Fruit fly (Drosophila melanogaster) whole organism, embryonic: ENCODE results near the gene CG9586.

ENCODE experiments used
- Atf-2 ChIP-seq: fragments of 200-800 bp; sonication (Bioruptor generic); optimal IDR thresholded peaks from 2 replicates; lab custom pipeline; 2016; ENCODE audit warnings: missing biosample characterization, missing genetic modification characterization
- Atf3 ChIP-seq: fragments of 200-800 bp; sonication (Bioruptor generic); optimal IDR thresholded peaks from 3 replicates; lab custom pipeline; 2016; ENCODE audit warnings: missing biosample characterization, missing genetic modification characterization
- CG10366 ChIP-seq: fragments of 200-800 bp; sonication (Bioruptor generic); IDR thresholded peaks from 2 replicates; pipeline ENCODE4 v1.3.6; 2022; ENCODE audit warnings: missing biosample characterization, missing genetic modification characterization
- CG12391 ChIP-seq: fragments of 200-800 bp; sonication (Bioruptor generic); optimal IDR thresholded peaks from 3 replicates; lab custom pipeline; 2018; ENCODE audit warnings: missing biosample characterization, mild to moderate bottlenecking, missing genetic modification characterization, moderate library complexity
- CG14860 ChIP-seq: fragments of 200-800 bp; sonication (Bioruptor generic); IDR thresholded peaks from 3 replicates; pipeline ENCODE4 v1.3.6; 2022; ENCODE audit warnings: missing biosample characterization, missing genetic modification characterization; ENCODE audit not compliant: partially characterized antibody
- CG15479 ChIP-seq: fragments of 200-800 bp; sonication (Bioruptor generic); optimal IDR thresholded peaks from 3 replicates; lab custom pipeline; 2019; ENCODE audit warnings: missing biosample characterization, mild to moderate bottlenecking, missing genetic modification characterization, moderate library complexity
- CG18011 ChIP-seq: fragments of 200-800 bp; sonication (Bioruptor generic); optimal IDR thresholded peaks from 2 replicates; lab custom pipeline; 2017; ENCODE audit warnings: missing biosample characterization, missing genetic modification characterization, mild to moderate bottlenecking, moderate library complexity, missing genotype
- CG3281 ChIP-seq: fragments of 200-800 bp; sonication (Bioruptor generic); optimal IDR thresholded peaks from 3 replicates; lab custom pipeline; 2017; ENCODE audit warnings: missing biosample characterization, mild to moderate bottlenecking, missing genetic modification characterization
- CG3407 ChIP-seq: fragments of 200-800 bp; sonication (Bioruptor generic); optimal IDR thresholded peaks from 2 replicates; lab custom pipeline; 2018; ENCODE audit warnings: missing biosample characterization, mild to moderate bottlenecking, missing genetic modification characterization
- CG3726 ChIP-seq: fragments of 200-800 bp; sonication (Bioruptor generic); IDR thresholded peaks from 3 replicates; pipeline ENCODE4, ENCODE4 v1.3.6; 2022; ENCODE audit warnings: missing biosample characterization, missing genetic modification characterization
- CG4282 ChIP-seq: fragments of 200-800 bp; sonication (Bioruptor generic); optimal IDR thresholded peaks from 2 replicates; lab custom pipeline; 2016; ENCODE audit warnings: missing biosample characterization, missing genetic modification characterization
- CG6689 ChIP-seq: fragments of 200-800 bp; sonication (Bioruptor generic); IDR thresholded peaks from 2 replicates; pipeline ENCODE4 v1.3.6; 2022; ENCODE audit warnings: missing biosample characterization, missing genetic modification characterization
- CG8281 ChIP-seq: fragments of 200-800 bp; sonication (Bioruptor generic); optimal IDR thresholded peaks from 2 replicates; lab custom pipeline; 2018; ENCODE audit warnings: missing biosample characterization, mild to moderate bottlenecking, missing genetic modification characterization, moderate library complexity
- D ChIP-seq, 2 experiments: fragments of 200-800 bp in 1 of 2; fragments of >200 bp in 1 of 2; sonication (Bioruptor generic) in 1 of 2; optimal IDR thresholded peaks; 2 replicates in 1 of 2; 3 replicates in 1 of 2; lab custom pipeline; 2017; ENCODE audit warnings: mild to moderate bottlenecking in 1 of 2, missing biosample characterization in 1 of 2, missing genetic modification characterization in 1 of 2, missing genetic modification reagents in 1 of 2
- Ets65A ChIP-seq: fragments of 200-800 bp; sonication (Bioruptor generic); peaks from one replicate; lab custom pipeline; 2016; ENCODE audit warnings: missing biosample characterization, missing genetic modification characterization
- Med ChIP-seq: fragments of 200-800 bp; sonication (Bioruptor generic); peaks from one replicate; lab custom pipeline; 2016; ENCODE audit warnings: missing biosample characterization, missing genetic modification characterization, mild to moderate bottlenecking, inconsistent platforms, moderate library complexity
- Nf-YA ChIP-seq: fragments of 200-800 bp; sonication (Bioruptor generic); IDR thresholded peaks from 2 replicates; pipeline ENCODE4 v1.3.6; 2022; ENCODE audit warnings: missing biosample characterization, missing genetic modification characterization
- Poxn ChIP-seq: fragments of 200-800 bp; sonication (Bioruptor generic); IDR thresholded peaks from 2 replicates; pipeline ENCODE4 v1.3.6; 2022; ENCODE audit warnings: missing biosample characterization, missing genetic modification characterization
- Spps ChIP-seq: fragments of 200-800 bp; sonication (Bioruptor generic); optimal IDR thresholded peaks from 2 replicates; lab custom pipeline; 2018; ENCODE audit warnings: missing biosample characterization, mild to moderate bottlenecking, missing genetic modification characterization
- TFAM ChIP-seq: fragments of 200-800 bp; sonication (Bioruptor generic); optimal IDR thresholded peaks from 2 replicates; lab custom pipeline; 2017; ENCODE audit warnings: missing biosample characterization, missing genetic modification characterization, inconsistent platforms
- ato ChIP-seq: fragments of 200-800 bp; sonication (Bioruptor generic); IDR thresholded peaks from 2 replicates; pipeline ENCODE4 v1.3.6; 2022; ENCODE audit warnings: missing biosample characterization, missing genetic modification characterization; ENCODE audit not compliant: partially characterized antibody
- chm ChIP-seq: fragments of 200-800 bp; sonication (Bioruptor generic); IDR thresholded peaks from 2 replicates; pipeline ENCODE4 v1.3.6; 2022; ENCODE audit warnings: missing biosample characterization, missing genetic modification characterization
- en ChIP-seq: fragments of 200-800 bp; sonication (Bioruptor generic); optimal IDR thresholded peaks from 2 replicates; lab custom pipeline; 2016; ENCODE audit warnings: missing biosample characterization, missing genetic modification characterization
- fru ChIP-seq: fragments of >200 bp; optimal IDR thresholded peaks from 2 replicates; lab custom pipeline; 2017
- gce ChIP-seq: fragments of 200-800 bp; sonication (Bioruptor generic); IDR thresholded peaks from 3 replicates; pipeline ENCODE4 v1.3.6; 2022; ENCODE audit warnings: missing biosample characterization, missing genetic modification characterization
- hb ChIP-seq: fragments of 200-800 bp; sonication (Bioruptor generic); IDR thresholded peaks from 3 replicates; pipeline ENCODE4 v1.3.6; 2022; ENCODE audit warnings: missing biosample characterization, missing genetic modification characterization; ENCODE audit not compliant: partially characterized antibody
- kay ChIP-seq: fragments of 200-800 bp; sonication (Bioruptor generic); optimal IDR thresholded peaks from 2 replicates; lab custom pipeline; 2016; ENCODE audit warnings: missing biosample characterization, missing genetic modification characterization
- kni ChIP-seq: fragments of 200-800 bp; sonication (Bioruptor generic); optimal IDR thresholded peaks from 3 replicates; lab custom pipeline; 2017; ENCODE audit warnings: mild to moderate bottlenecking, missing biosample characterization, missing genetic modification reagents, missing genetic modification characterization
- mam ChIP-seq: fragments of 200-800 bp; sonication (Bioruptor generic); optimal IDR thresholded peaks from 3 replicates; lab custom pipeline; 2016; ENCODE audit warnings: missing biosample characterization, missing genetic modification characterization
- nom ChIP-seq: fragments of 200-800 bp; sonication (Bioruptor generic); optimal IDR thresholded peaks from 2 replicates; lab custom pipeline; 2017; ENCODE audit warnings: missing biosample characterization, missing genetic modification characterization, mild to moderate bottlenecking, moderate library complexity, missing genetic modification reagents
- org-1 ChIP-seq: fragments of 200-800 bp; sonication (Bioruptor generic); optimal IDR thresholded peaks from 2 replicates; lab custom pipeline; 2017; ENCODE audit warnings: missing biosample characterization, missing genetic modification characterization
- pros ChIP-seq: fragments of 200-800 bp; sonication (Bioruptor generic); optimal IDR thresholded peaks from 3 replicates; lab custom pipeline; 2019; ENCODE audit warnings: missing biosample characterization, mild to moderate bottlenecking, missing genetic modification characterization, moderate library complexity
- psq ChIP-seq: fragments of 200-800 bp; sonication (Bioruptor generic); optimal IDR thresholded peaks from 2 replicates; lab custom pipeline; 2017; ENCODE audit warnings: missing biosample characterization, missing genetic modification characterization
- ranshi ChIP-seq: fragments of 200-800 bp; sonication (Bioruptor generic); IDR thresholded peaks from 2 replicates; pipeline ENCODE4 v1.3.6; 2022; ENCODE audit warnings: missing biosample characterization, missing genetic modification characterization
- slbo ChIP-seq: fragments of 200-800 bp; sonication (Bioruptor generic); IDR thresholded peaks from 2 replicates; pipeline ENCODE4 v1.3.6; 2022; ENCODE audit warnings: missing biosample characterization, missing genetic modification characterization
- tll ChIP-seq, 2 experiments: fragments of 200-800 bp in 1 of 2; fragments of >200 bp in 1 of 2; sonication (Bioruptor generic) in 1 of 2; optimal IDR thresholded peaks; 2 replicates each; lab custom pipeline; 2017 to 2019; ENCODE audit warnings: missing biosample characterization in 2 of 2, missing genetic modification characterization in 2 of 2, mild to moderate bottlenecking in 1 of 2, moderate library complexity in 1 of 2
- twi ChIP-seq: fragments of 200-800 bp; optimal IDR thresholded peaks from 2 replicates; lab custom pipeline; 2019; ENCODE audit warnings: missing biosample characterization, mild to moderate bottlenecking, missing genetic modification characterization, moderate library complexity
- vnd ChIP-seq: fragments of 200-800 bp; sonication (Bioruptor generic); IDR thresholded peaks from 3 replicates; pipeline ENCODE4 v1.3.6; 2022; ENCODE audit warnings: missing biosample characterization, missing genetic modification characterization; ENCODE audit not compliant: partially characterized antibody
- zen ChIP-seq: fragments of 200-800 bp; sonication (Bioruptor generic); optimal IDR thresholded peaks from 3 replicates; lab custom pipeline; 2018; ENCODE audit warnings: missing biosample characterization, mild to moderate bottlenecking, missing genetic modification characterization, moderate library complexity
- zf30C ChIP-seq: fragments of 200-800 bp; sonication (Bioruptor generic); optimal IDR thresholded peaks from 3 replicates; lab custom pipeline; 2018; ENCODE audit warnings: missing biosample characterization, mild to moderate bottlenecking, missing genetic modification characterization

The CG9586 gene

DNA sequence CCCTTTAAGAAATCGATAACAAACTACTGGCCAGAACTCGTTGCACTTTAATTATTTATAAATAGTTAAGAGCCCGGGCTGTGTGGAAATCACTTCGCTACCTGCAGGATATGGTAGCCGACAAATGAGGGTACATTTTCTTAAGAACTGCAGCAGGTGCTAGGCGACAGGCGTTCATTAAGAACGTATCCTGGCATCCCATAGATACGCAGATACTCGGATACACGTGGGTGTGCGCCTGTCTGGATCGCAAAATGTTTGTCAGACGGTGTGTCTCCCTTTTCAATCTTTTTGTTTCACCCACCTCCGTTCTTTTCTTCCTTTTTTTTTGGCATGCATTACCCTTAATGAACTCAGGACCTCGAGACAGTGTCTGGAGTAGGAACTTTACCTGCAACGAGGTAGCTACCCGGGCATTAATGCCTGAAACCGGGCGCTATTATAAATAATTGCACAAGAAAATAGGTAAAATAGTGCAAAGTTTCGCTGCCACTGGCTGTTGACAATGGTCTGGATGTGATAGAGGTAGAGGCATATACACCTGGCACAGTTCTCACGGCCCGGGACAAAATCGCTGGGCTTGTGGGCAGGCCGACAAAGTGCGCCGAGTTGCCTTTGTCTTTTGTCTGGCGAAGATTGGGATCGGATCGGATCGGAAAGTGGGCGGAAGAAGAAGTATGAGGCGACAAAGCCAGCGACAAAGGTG is 19.9 kb downstream of the CG9586 start:
- TF ChIP-seq Poxn (GFP tag; lab: Robert Waterston, UW) (no peak), CG10366 (GFP tag; lab: Robert Waterston, UW) (no peak), vnd (GFP tag; lab: Robert Waterston, UW) (no peak), D (optimal IDR thresholded peaks at IDR 0.05; lab: Kevin White, UChicago) (peak; percentile 74), D (GFP tag; optimal IDR thresholded peaks at IDR 0.05; lab: Kevin White, UChicago) (no peak), Atf-2 (GFP tag; lab: Kevin White, UChicago) (no peak), zf30C (GFP tag; lab: Kevin White, UChicago) (no peak), kay (GFP tag; lab: Kevin White, UChicago) (no peak), slbo (GFP tag; lab: Robert Waterston, UW) (no peak), CG4282 (GFP tag; lab: Kevin White, UChicago) (no peak), org-1 (no peak), mam (no peak), pros (peak; percentile 41), psq (GFP tag; lab: Kevin White, UChicago) (no peak), zen (peak; percentile 98), ato (GFP tag; lab: Robert Waterston, UW) (no peak), fru (lab: Kevin White, UChicago) (no peak), tll (GFP tag; optimal IDR thresholded peaks at IDR 0.05; lab: Kevin White, UChicago) (peak in 1 of 2 experiments; percentile 81), CG3726 (GFP tag; lab: Robert Waterston, UW) (no peak), Nf-YA (GFP tag; lab: Robert Waterston, UW) (no peak), nom (GFP tag; lab: Kevin White, UChicago) (no peak), en (GFP tag; lab: Kevin White, UChicago) (no peak), Med (peak; percentile 41), CG18011 (GFP tag; lab: Kevin White, UChicago) (no peak), CG12391 (no peak), CG15479 (GFP tag; lab: Kevin White, UChicago) (peak; percentile 75)

DNA sequence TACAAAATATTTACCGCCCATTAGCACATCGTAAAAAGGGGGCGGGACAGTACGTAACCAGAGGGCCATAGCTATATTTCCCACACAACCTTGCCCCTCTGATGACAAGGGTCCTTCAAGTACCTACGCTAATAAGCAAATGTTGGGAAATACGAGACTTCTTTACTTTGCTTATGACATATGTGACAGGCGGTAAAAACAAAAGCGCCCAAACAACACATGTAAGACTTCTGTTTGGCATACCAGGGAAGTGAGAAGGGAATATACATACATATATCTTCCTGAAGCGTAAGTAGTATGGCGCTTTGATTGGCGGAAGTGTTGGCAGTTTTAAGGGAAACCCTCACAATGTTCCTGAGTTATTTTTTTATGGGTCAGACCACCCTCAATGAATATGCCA is 20.6 kb downstream of the CG9586 start:
- no peak for TF ChIP-seq kni (GFP tag; lab: Kevin White, UChicago)
- TF ChIP-seq CG3407 (GFP tag; lab: Kevin White, UChicago): no peak
- TF ChIP-seq Ets65A (GFP tag; lab: Kevin White, UChicago): peak; percentile 22
- no peak for TF ChIP-seq Spps (tag; lab: Kevin White, UChicago)
- TF ChIP-seq twi: peak; percentile 100
- no peak for TF ChIP-seq TFAM
- TF ChIP-seq tll (GFP tag; optimal IDR thresholded peaks at IDR 0.05; lab: Kevin White, UChicago): peak in 1 of 2 experiments; percentile 77
- TF ChIP-seq Atf3 (GFP tag; lab: Kevin White, UChicago): no peak
- no peak for TF ChIP-seq chm (GFP tag; lab: Robert Waterston, UW)
- no peak for TF ChIP-seq CG8281 (tag; lab: Kevin White, UChicago)
- TF ChIP-seq Atf-2 (GFP tag; lab: Kevin White, UChicago): no peak
- no peak for TF ChIP-seq CG6689 (GFP tag; lab: Robert Waterston, UW)
- no peak for TF ChIP-seq hb (GFP tag; lab: Robert Waterston, UW)
- no peak for TF ChIP-seq gce (GFP tag; lab: Robert Waterston, UW)
- TF ChIP-seq ranshi (GFP tag; lab: Robert Waterston, UW): no peak
- no peak for TF ChIP-seq CG3281 (GFP tag; lab: Kevin White, UChicago)
- no peak for TF ChIP-seq CG14860
